Fruit fly (Drosophila melanogaster) whole organism, wandering third instar larva: ENCODE results near the gene unc79.

Experiments
- Abd-B ChIP-seq: fragments of >200 bp; optimal IDR thresholded peaks from 2 replicates; lab custom pipeline; 2017; ENCODE audit warnings: missing biosample characterization, missing genetic modification characterization
- CG32264 ChIP-seq: fragments of 200-800 bp; sonication (Bioruptor generic); optimal IDR thresholded peaks from 2 replicates; lab custom pipeline; 2016; ENCODE audit warnings: missing biosample characterization, missing genetic modification characterization
- CG9705 ChIP-seq: fragments of 200-800 bp; sonication (Bioruptor generic); optimal IDR thresholded peaks from 2 replicates; lab custom pipeline; 2018; ENCODE audit warnings: missing biosample characterization, mild to moderate bottlenecking, missing genetic modification characterization
- CrebA ChIP-seq: fragments of 200-800 bp; sonication (Bioruptor generic); optimal IDR thresholded peaks from 2 replicates; lab custom pipeline; 2016; ENCODE audit warnings: missing biosample characterization, mild to moderate bottlenecking, missing genetic modification characterization, borderline replicate concordance
- Dfd ChIP-seq: fragments of >200 bp; optimal IDR thresholded peaks from 2 replicates; lab custom pipeline; 2017; ENCODE audit warnings: missing biosample characterization, missing genetic modification characterization
- Dif ChIP-seq: fragments of 200-275, 200-300 bp; sonication (Bioruptor generic); optimal IDR thresholded peaks from 2 replicates; lab custom pipeline; 2018; ENCODE audit warnings: missing biosample characterization, missing genetic modification characterization; ENCODE audit not compliant: partially characterized antibody
- GATAd ChIP-seq: sonication (Bioruptor generic); optimal IDR thresholded peaks from 2 replicates; lab custom pipeline; 2016; ENCODE audit warnings: missing biosample characterization, missing genetic modification characterization
- HLH106 ChIP-seq: fragments of 200-800 bp; optimal IDR thresholded peaks from 3 replicates; lab custom pipeline; 2019; ENCODE audit warnings: missing biosample characterization, mild to moderate bottlenecking, missing genetic modification characterization, moderate library complexity
- Hnf4 ChIP-seq: fragments of 200-800 bp; sonication (Bioruptor generic); optimal IDR thresholded peaks from 2 replicates; lab custom pipeline; 2016; ENCODE audit warnings: missing biosample characterization, mild to moderate bottlenecking, missing genetic modification characterization
- Hr78 ChIP-seq: fragments of >200 bp; optimal IDR thresholded peaks from 2 replicates; lab custom pipeline; 2017; ENCODE audit warnings: missing biosample characterization, missing genetic modification characterization
- Jra ChIP-seq: sonication (Bioruptor generic); optimal IDR thresholded peaks from 2 replicates; lab custom pipeline; 2016; ENCODE audit warnings: missing biosample characterization, missing genetic modification characterization
- Mio ChIP-seq: sonication (Bioruptor generic); optimal IDR thresholded peaks from 2 replicates; lab custom pipeline; 2016; ENCODE audit warnings: missing biosample characterization, missing genetic modification characterization
- Myc ChIP-seq: fragments of >200 bp; optimal IDR thresholded peaks from 2 replicates; lab custom pipeline; 2017
- N ChIP-seq: fragments of >200 bp; optimal IDR thresholded peaks from 2 replicates; lab custom pipeline; 2018; ENCODE audit warnings: missing biosample characterization, missing external identifiers, missing genetic modification characterization
- OdsH ChIP-seq: fragments of 200-800 bp; sonication (Bioruptor generic); optimal IDR thresholded peaks from 2 replicates; lab custom pipeline; 2016; ENCODE audit warnings: missing biosample characterization, mild to moderate bottlenecking, missing genetic modification characterization
- Rel ChIP-seq, 2 experiments: fragments of 200-800 bp; sonication (Bioruptor generic) in 1 of 2; optimal IDR thresholded peaks; 2 replicates in 1 of 2; 3 replicates in 1 of 2; lab custom pipeline; 2016 to 2019; ENCODE audit warnings: mild to moderate bottlenecking in 2 of 2, missing biosample characterization in 2 of 2, missing genetic modification characterization in 2 of 2, moderate library complexity in 1 of 2
- br ChIP-seq: fragments of 200-800 bp; sonication (Bioruptor generic); optimal IDR thresholded peaks from 2 replicates; lab custom pipeline; 2016; ENCODE audit warnings: missing biosample characterization, missing genetic modification characterization
- brk ChIP-seq: fragments of 200-800 bp; sonication (Bioruptor generic); optimal IDR thresholded peaks from 2 replicates; lab custom pipeline; 2016; ENCODE audit warnings: missing biosample characterization, mild to moderate bottlenecking, missing genetic modification characterization
- dl ChIP-seq, 2 experiments: fragments of 175-275, 200-275 bp in 1 of 2; fragments of 200-275 bp in 1 of 2; sonication (Bioruptor generic); optimal IDR thresholded peaks; lab custom pipeline; 2018; ENCODE audit warnings: mild to moderate bottlenecking in 2 of 2, missing biosample characterization in 2 of 2, missing genetic modification characterization in 2 of 2, moderate library complexity in 2 of 2; ENCODE audit not compliant: partially characterized antibody in 2 of 2, insufficient read depth in 1 of 2
- dsf ChIP-seq: sonication (Bioruptor generic); optimal IDR thresholded peaks from 2 replicates; lab custom pipeline; 2016; ENCODE audit warnings: missing biosample characterization, missing genetic modification characterization, borderline replicate concordance
- ey ChIP-seq: fragments of 200-800 bp; sonication (Bioruptor generic); optimal IDR thresholded peaks from 2 replicates; lab custom pipeline; 2016; ENCODE audit warnings: missing biosample characterization, missing genetic modification characterization
- foxo ChIP-seq, 2 experiments: fragments of 200-800 bp; sonication (Bioruptor generic); optimal IDR thresholded peaks; 2 replicates in 1 of 2; 3 replicates in 1 of 2; lab custom pipeline; 2016 to 2017; ENCODE audit warnings: missing biosample characterization in 2 of 2, missing genetic modification characterization in 2 of 2
- h ChIP-seq: fragments of 200-800 bp; sonication (Bioruptor generic); optimal IDR thresholded peaks from 3 replicates; lab custom pipeline; 2016; ENCODE audit warnings: missing biosample characterization, mild to moderate bottlenecking, missing genetic modification characterization
- jim ChIP-seq: fragments of 175-275, 200-325 bp; sonication (Bioruptor generic); optimal IDR thresholded peaks from 2 replicates; lab custom pipeline; 2016; ENCODE audit warnings: missing biosample characterization, mild to moderate bottlenecking, missing genetic modification characterization
- lola ChIP-seq: fragments of >200 bp; optimal IDR thresholded peaks from 2 replicates; lab custom pipeline; 2017; ENCODE audit warnings: missing biosample characterization, missing genetic modification characterization
- psq ChIP-seq: fragments of 200-800 bp; sonication (Bioruptor generic); optimal IDR thresholded peaks from 3 replicates; lab custom pipeline; 2017; ENCODE audit warnings: missing biosample characterization, mild to moderate bottlenecking, missing genetic modification characterization, moderate library complexity
- rgr ChIP-seq: fragments of 200-800 bp; sonication (Bioruptor generic); optimal IDR thresholded peaks from 3 replicates; lab custom pipeline; 2016; ENCODE audit warnings: missing biosample characterization, mild to moderate bottlenecking, missing genetic modification characterization
- sage ChIP-seq: fragments of 200-800 bp; sonication (Bioruptor generic); optimal IDR thresholded peaks from 2 replicates; lab custom pipeline; 2016; ENCODE audit warnings: missing biosample characterization, mild to moderate bottlenecking, missing genetic modification characterization
- sv ChIP-seq: fragments of 200-800 bp; sonication (Bioruptor generic); optimal IDR thresholded peaks from 3 replicates; lab custom pipeline; 2016; ENCODE audit warnings: missing biosample characterization, missing genetic modification characterization
- usp ChIP-seq: fragments of >200 bp; optimal IDR thresholded peaks from 2 replicates; lab custom pipeline; 2017; ENCODE audit warnings: missing biosample characterization, missing genetic modification characterization
- woc ChIP-seq: sonication (Bioruptor generic); optimal IDR thresholded peaks from 2 replicates; lab custom pipeline; 2016; ENCODE audit warnings: missing biosample characterization, mild to moderate bottlenecking, missing genetic modification characterization

Gene unc79

dm6 chr3R:19282240-19282639 is 36.3 kb upstream of the unc79 start (continued):
- TF ChIP-seq br (GFP tag; lab: Kevin White, UChicago) (peak; percentile 77), dsf (GFP tag; lab: Kevin White, UChicago) (no peak)
- TF ChIP-seq, all 38 proteins: peak for 16

- no peak for TF ChIP-seq Mio (GFP tag; lab: Kevin White, UChicago)
- no peak for TF ChIP-seq CrebA (GFP tag; lab: Kevin White, UChicago)
- TF ChIP-seq sv = no peak
- TF ChIP-seq rgr (GFP tag; lab: Kevin White, UChicago) = no peak
- TF ChIP-seq woc (GFP tag; lab: Kevin White, UChicago) = no peak
- TF ChIP-seq Jra (GFP tag; lab: Kevin White, UChicago) = no peak
Measured at dm6 chr3R:19276135-19276534, 30.2 kb upstream of the unc79 start.

dm6 chr3R:19274028-19274427 is 28.1 kb upstream of the unc79 start:
- TF ChIP-seq CG9705 = no peak
- no peak for TF ChIP-seq Dif (GFP tag; lab: Kevin White, UChicago)
- no peak for TF ChIP-seq ey (GFP tag; lab: Kevin White, UChicago)
- TF ChIP-seq N (GFP tag; lab: Kevin White, UChicago) = no peak
- TF ChIP-seq jim (GFP tag; lab: Kevin White, UChicago) = no peak
- TF ChIP-seq lola (GFP tag; lab: Kevin White, UChicago) = no peak
- TF ChIP-seq Hr78 (GFP tag; lab: Kevin White, UChicago) = no peak
- peak; percentile 26 for TF ChIP-seq OdsH (GFP tag; lab: Kevin White, UChicago)
- no peak for TF ChIP-seq h (GFP tag; lab: Kevin White, UChicago)
- no peak for TF ChIP-seq sv
- TF ChIP-seq foxo (GFP tag; optimal IDR thresholded peaks at IDR 0.05; lab: Kevin White, UChicago) = peak in 1 of 2 experiments; percentile 27

dm6 chr3R:19271125-19271524 is 25.2 kb upstream of the unc79 start:
- TF ChIP-seq jim (GFP tag; lab: Kevin White, UChicago) (no peak), Abd-B (GFP tag; lab: Kevin White, UChicago) (no peak), CG32264 (GFP tag; lab: Kevin White, UChicago) (no peak), usp (GFP tag; lab: Kevin White, UChicago) (no peak), Hr78 (GFP tag; lab: Kevin White, UChicago) (no peak), sage (GFP tag; lab: Kevin White, UChicago) (no peak), dl (GFP tag; optimal IDR thresholded peaks at IDR 0.05; lab: Kevin White, UChicago; ENCODE audit: insufficient read depth in 1 of 2, partially characterized antibody in 2 of 2) (no peak), Mio (GFP tag; lab: Kevin White, UChicago) (no peak), N (GFP tag; lab: Kevin White, UChicago) (no peak)

dm6 chr3R:19264789-19265188 is 18.9 kb upstream of the unc79 start:
- TF ChIP-seq GATAd (GFP tag; lab: Kevin White, UChicago) (no peak), psq (GFP tag; lab: Kevin White, UChicago) (no peak), CrebA (GFP tag; lab: Kevin White, UChicago) (no peak), HLH106 (no peak), brk (GFP tag; lab: Kevin White, UChicago) (no peak), jim (GFP tag; lab: Kevin White, UChicago) (no peak), N (GFP tag; lab: Kevin White, UChicago) (no peak), Hnf4 (GFP tag; lab: Kevin White, UChicago) (no peak), Abd-B (GFP tag; lab: Kevin White, UChicago) (no peak), dsf (GFP tag; lab: Kevin White, UChicago) (no peak), dl (GFP tag; optimal IDR thresholded peaks at IDR 0.05; lab: Kevin White, UChicago; ENCODE audit: insufficient read depth in 1 of 2, partially characterized antibody in 2 of 2) (no peak), Rel (GFP tag; optimal IDR thresholded peaks at IDR 0.05; lab: Kevin White, UChicago) (no peak), Rel (tag; optimal IDR thresholded peaks at IDR 0.05; lab: Kevin White, UChicago) (no peak), CG9705 (no peak), sage (GFP tag; lab: Kevin White, UChicago) (no peak), ey (GFP tag; lab: Kevin White, UChicago) (no peak), Dfd (GFP tag; lab: Kevin White, UChicago) (no peak), OdsH (GFP tag; lab: Kevin White, UChicago) (no peak), Myc (lab: Kevin White, UChicago) (no peak), sv (no peak)
